Worm (Caenorhabditis elegans): ENCODE data around the gene glb-30.

DNA sequence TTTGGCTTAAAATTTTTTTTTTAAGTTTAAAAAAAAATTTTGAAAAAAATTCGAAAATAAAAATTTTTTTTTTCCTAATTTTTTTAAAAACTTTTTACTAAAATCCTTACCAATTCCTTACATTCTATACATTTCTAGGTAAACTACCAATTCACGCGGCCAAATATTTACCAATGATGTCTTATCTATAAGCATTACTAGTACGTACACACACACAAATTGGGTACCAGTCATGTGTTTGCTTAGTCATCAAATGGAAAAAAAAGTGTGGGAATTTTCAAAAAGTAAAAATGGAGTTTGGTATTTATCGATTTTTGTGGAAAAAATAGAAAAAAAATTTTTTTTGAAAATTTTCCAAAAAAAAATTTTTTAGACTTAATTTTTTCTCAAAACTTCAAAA lies 8.2 kb upstream of the glb-30 start, which contains the start of gene Y22D7AR.6:
- TF ChIP-seq ama-1 (optimal IDR thresholded peaks at IDR 0.05): no peak
- TF ChIP-seq snpc-4 (tag; optimal IDR thresholded peaks at IDR 0.05): no peak

All from whole organism, L4 larva.